Worm (Caenorhabditis elegans) whole organism, L4 larva: ENCODE data around the gene osg-1.

ENCODE experiments used
- D1046.2 ChIP-seq: fragments of 200-800 bp; sonication (Bioruptor generic); IDR thresholded peaks from 2 replicates; pipeline ENCODE4 v1.3.6; 2022; ENCODE audit warnings: missing genetic modification characterization, missing compliant biosample characterization
- F10B5.3 ChIP-seq: sonication (generic microtip); optimal IDR thresholded peaks from 2 replicates; lab custom pipeline; 2016; ENCODE audit warnings: mild to moderate bottlenecking, missing genetic modification characterization, missing compliant biosample characterization
- F37D6.2 ChIP-seq: sonication (generic microtip); optimal IDR thresholded peaks from 2 replicates; lab custom pipeline; 2016; ENCODE audit warnings: mild to moderate bottlenecking, missing genetic modification characterization, missing compliant biosample characterization
- R02D3.7 ChIP-seq: fragments of 150-350 bp; sonication (generic microtip); optimal IDR thresholded peaks from 3 replicates; lab custom pipeline; 2014; ENCODE audit warnings: missing biosample characterization, missing genetic modification characterization
- T20F7.1 ChIP-seq: fragments of 200-800 bp; sonication (Bioruptor generic); optimal IDR thresholded peaks from 2 replicates; lab custom pipeline; 2018; ENCODE audit warnings: mild to moderate bottlenecking, missing genetic modification characterization, missing compliant biosample characterization
- Y48G9A.11 ChIP-seq: fragments of 200-800 bp; sonication (Bioruptor generic); IDR thresholded peaks from 2 replicates; pipeline ENCODE4 v1.3.6; 2022; ENCODE audit warnings: missing genetic modification reagents, missing genetic modification characterization, missing compliant biosample characterization
- ZK337.2 ChIP-seq: fragments of 200-800 bp; sonication (Bioruptor generic); IDR thresholded peaks from 2 replicates; pipeline ENCODE4 v1.3.6; 2022; ENCODE audit warnings: missing genetic modification reagents, missing genetic modification characterization, missing compliant biosample characterization
- aha-1 ChIP-seq: fragments of 150-350 bp; peaks from one replicate; lab custom pipeline; 2014; ENCODE audit warnings: missing biosample characterization, missing genetic modification characterization
- aly-2 ChIP-seq: sonication (generic microtip); optimal IDR thresholded peaks from 2 replicates; lab custom pipeline; 2018; ENCODE audit warnings: missing biosample characterization, missing genetic modification characterization
- attf-4 ChIP-seq: sonication (generic microtip); optimal IDR thresholded peaks from 3 replicates; lab custom pipeline; 2017; ENCODE audit warnings: missing biosample characterization, missing genetic modification characterization
- ceh-28 ChIP-seq: fragments of 150-350 bp; optimal IDR thresholded peaks from 2 replicates; lab custom pipeline; 2014; ENCODE audit warnings: missing biosample characterization, missing genetic modification reagents, missing genetic modification characterization
- ceh-44 ChIP-seq: fragments of 200-800 bp; sonication (Bioruptor generic); IDR thresholded peaks from 2 replicates; pipeline ENCODE4 v1.3.6; 2022; ENCODE audit warnings: missing genetic modification reagents, missing genetic modification characterization, missing compliant biosample characterization
- ces-1 ChIP-seq: fragments of 150-350 bp; sonication (generic microtip); optimal IDR thresholded peaks from 4 replicates; lab custom pipeline; 2014; ENCODE audit warnings: missing biosample characterization, missing genetic modification reagents, missing genetic modification characterization
- cey-2 ChIP-seq: sonication (generic microtip); optimal IDR thresholded peaks from 3 replicates; lab custom pipeline; 2017; ENCODE audit warnings: missing genetic modification characterization, mild to moderate bottlenecking, missing compliant biosample characterization, antibody characterized with exemption, borderline replicate concordance; ENCODE audit not compliant: insufficient read depth
- ctbp-1 ChIP-seq: fragments of 200-800 bp; sonication (Bioruptor generic); IDR thresholded peaks from 2 replicates; pipeline ENCODE4 v1.3.6; 2022; ENCODE audit warnings: missing genetic modification reagents, missing genetic modification characterization, missing compliant biosample characterization
- daf-16 ChIP-seq, 3 experiments: sonication (generic microtip); optimal IDR thresholded peaks; 2 replicates each; lab custom pipeline; 2016 to 2017; ENCODE audit warnings: missing genetic modification characterization in 3 of 3, missing genetic modification reagents in 3 of 3, mild to moderate bottlenecking in 2 of 3, missing compliant biosample characterization in 2 of 3, missing biosample characterization in 1 of 3, moderate library complexity in 1 of 3
- daf-8 ChIP-seq: fragments of 200-800 bp; sonication (Bioruptor generic); IDR thresholded peaks from 2 replicates; pipeline ENCODE4 v1.3.6; 2022; ENCODE audit warnings: missing genetic modification characterization, missing compliant biosample characterization
- dmd-8 ChIP-seq: fragments of 200-800 bp; sonication (Bioruptor generic); IDR thresholded peaks from 2 replicates; pipeline ENCODE4 v1.3.6; 2022; ENCODE audit warnings: missing genetic modification characterization, missing compliant biosample characterization
- dpl-1 ChIP-seq: fragments of 150-350 bp; optimal IDR thresholded peaks from 2 replicates; lab custom pipeline; 2014; ENCODE audit warnings: missing biosample characterization, missing genetic modification reagents, missing genetic modification characterization
- hif-1 ChIP-seq, 2 experiments: sonication (generic microtip); optimal IDR thresholded peaks; 2 replicates each; lab custom pipeline; 2016 to 2017; ENCODE audit warnings: missing compliant biosample characterization in 2 of 2, missing genetic modification characterization in 2 of 2, missing genetic modification reagents in 2 of 2, missing genotype in 2 of 2, mild to moderate bottlenecking in 1 of 2
- hlh-11 ChIP-seq: fragments of 200-800 bp; sonication (Bioruptor generic); optimal IDR thresholded peaks from 2 replicates; lab custom pipeline; 2018; ENCODE audit warnings: mild to moderate bottlenecking, missing genetic modification characterization, missing compliant biosample characterization
- hlh-30 ChIP-seq: sonication (generic microtip); optimal IDR thresholded peaks from 2 replicates; lab custom pipeline; 2017; ENCODE audit warnings: antibody characterized with exemption, mild to moderate bottlenecking, missing genetic modification characterization, missing compliant biosample characterization; ENCODE audit not compliant: insufficient read depth
- lin-1 ChIP-seq: fragments of 200-800 bp; sonication (Bioruptor generic); IDR thresholded peaks from 2 replicates; pipeline ENCODE4 v1.3.6; 2022; ENCODE audit warnings: missing genetic modification reagents, missing genetic modification characterization, missing compliant biosample characterization
- lin-13 ChIP-seq: fragments of 150-350 bp; optimal IDR thresholded peaks from 2 replicates; lab custom pipeline; 2014; ENCODE audit warnings: missing biosample characterization, missing genetic modification reagents, missing genetic modification characterization
- lsy-2 ChIP-seq, 2 experiments: fragments of 150-350 bp in 1 of 2; sonication (generic microtip) in 1 of 2; optimal IDR thresholded peaks; 2 replicates each; lab custom pipeline; 2014 to 2017; ENCODE audit warnings: missing biosample characterization in 2 of 2, missing genetic modification characterization in 2 of 2
- madf-5 ChIP-seq, 2 experiments: fragments of 200-800 bp; sonication (Bioruptor generic); IDR thresholded peaks; 2 replicates each; pipeline ENCODE4 v1.3.6; 2022; ENCODE audit warnings: missing compliant biosample characterization in 2 of 2, missing genetic modification characterization in 2 of 2
- mep-1 ChIP-seq: fragments of 150-350 bp; sonication (generic microtip); optimal IDR thresholded peaks from 3 replicates; lab custom pipeline; 2014; ENCODE audit warnings: missing biosample characterization, missing genetic modification characterization
- mes-2 ChIP-seq: sonication (generic microtip); optimal IDR thresholded peaks from 2 replicates; lab custom pipeline; 2016; ENCODE audit warnings: missing genotype, mild to moderate bottlenecking, missing genetic modification characterization, missing compliant biosample characterization; ENCODE audit not compliant: poor library complexity, severe bottlenecking
- mxl-2 ChIP-seq: fragments of 200-800 bp; sonication (Bioruptor generic); conservative IDR thresholded peaks from 2 replicates; pipeline ENCODE4 v1.3.6; 2022; ENCODE audit warnings: missing genetic modification reagents, missing genetic modification characterization, missing compliant biosample characterization
- mxl-3 ChIP-seq: fragments of 200-800 bp; sonication (Bioruptor generic); optimal IDR thresholded peaks from 2 replicates; lab custom pipeline; 2018; ENCODE audit warnings: mild to moderate bottlenecking, missing genetic modification characterization, missing compliant biosample characterization
- nhr-10 ChIP-seq: fragments of 150-350 bp; optimal IDR thresholded peaks from 2 replicates; lab custom pipeline; 2014; ENCODE audit warnings: missing biosample characterization, missing genetic modification characterization
- nhr-42 ChIP-seq: fragments of 200-800 bp; sonication (Bioruptor generic); IDR thresholded peaks from 2 replicates; pipeline ENCODE4 v1.3.6; 2022; ENCODE audit warnings: missing genetic modification characterization, missing compliant biosample characterization
- pqm-1 ChIP-seq: sonication (generic microtip); optimal IDR thresholded peaks from 2 replicates; lab custom pipeline; 2017; ENCODE audit warnings: missing biosample characterization, missing genetic modification characterization
- snpc-4 ChIP-seq: fragments of 150-350 bp; optimal IDR thresholded peaks from 2 replicates; lab custom pipeline; 2014; ENCODE audit warnings: missing biosample characterization, missing genetic modification characterization
- tra-1 ChIP-seq: fragments of 200-800 bp; sonication (Bioruptor generic); IDR thresholded peaks from 2 replicates; pipeline ENCODE4 v1.3.6; 2022; ENCODE audit warnings: missing genetic modification reagents, missing genetic modification characterization, missing compliant biosample characterization
- vab-7 ChIP-seq: fragments of 200-800 bp; sonication (Bioruptor generic); IDR thresholded peaks from 2 replicates; pipeline ENCODE4 v1.3.6; 2022; ENCODE audit warnings: missing genetic modification reagents, missing genetic modification characterization, missing compliant biosample characterization
- zfp-2 ChIP-seq: sonication (generic microtip); optimal IDR thresholded peaks from 2 replicates; lab custom pipeline; 2016; ENCODE audit warnings: mild to moderate bottlenecking, missing genetic modification characterization, missing compliant biosample characterization
- ztf-7 ChIP-seq: fragments of 150-350 bp; optimal IDR thresholded peaks from 2 replicates; lab custom pipeline; 2014; ENCODE audit warnings: missing biosample characterization, missing genetic modification characterization

osg-1 gene

ce11 chrIII:5495168-5495567, 7.8 kb downstream of the osg-1 start, which contains the start of gene R02F2.8:
Gene R02F2.8, minus strand, starts transcription at chrIII:5495268.
- TF ChIP-seq mxl-2 (GFP tag; lab: Robert Waterston, UW) (no peak), vab-7 (GFP tag; lab: Robert Waterston, UW) (no peak), lin-13 (GFP tag; lab: Kevin White, UChicago) (no peak), nhr-10 (tag; lab: Kevin White, UChicago) (no peak), F37D6.2 (tag; lab: Kevin White, UChicago) (no peak), tra-1 (GFP tag; lab: Robert Waterston, UW) (no peak), dpl-1 (GFP tag; lab: Kevin White, UChicago) (no peak), hlh-11 (tag; lab: Kevin White, UChicago) (no peak), zfp-2 (tag; lab: Kevin White, UChicago) (no peak), hlh-30 (tag; lab: Kevin White, UChicago) (no peak), nhr-42 (no peak), mep-1 (tag; lab: Kevin White, UChicago) (no peak), ceh-28 (tag; lab: Kevin White, UChicago) (no peak), pqm-1 (tag; lab: Kevin White, UChicago) (no peak)

- TF ChIP-seq T20F7.1 (peak; percentile 96), aha-1 (tag; lab: Kevin White, UChicago) (no peak), lin-1 (GFP tag; lab: Robert Waterston, UW) (no peak), R02D3.7 (peak; percentile 75), aly-2 (tag; lab: Kevin White, UChicago) (no peak), mes-2 (tag; lab: Kevin White, UChicago) (peak; percentile 58), Y48G9A.11 (GFP tag; lab: Robert Waterston, UW) (peak; percentile 98), dpl-1 (GFP tag; lab: Kevin White, UChicago) (peak; percentile 92), ceh-44 (GFP tag; lab: Robert Waterston, UW) (no peak), cey-2 (tag; lab: Kevin White, UChicago) (no peak), pqm-1 (tag; lab: Kevin White, UChicago) (no peak)
These were observed 11.6 kb downstream of the osg-1 start, which contains the start of gene R02F2.9 for ce11 chrIII:5498973-5499372. Gene R02F2.9, plus strand, starts transcription at chrIII:5499190.

ce11 chrIII:5499942-5500341, 12.6 kb downstream of the osg-1 start:
- no peak for TF ChIP-seq mxl-3
- TF ChIP-seq snpc-4 (tag; lab: Kevin White, UChicago): no peak
- no peak for TF ChIP-seq ctbp-1 (GFP tag; lab: Robert Waterston, UW)
- TF ChIP-seq ceh-28 (tag; lab: Kevin White, UChicago): no peak
- TF ChIP-seq hlh-30 (tag; lab: Kevin White, UChicago): peak; percentile 24
- TF ChIP-seq F10B5.3: no peak
- TF ChIP-seq daf-8 (GFP tag; lab: Robert Waterston, UW): no peak
- TF ChIP-seq D1046.2 (GFP tag; lab: Robert Waterston, UW): no peak

- TF ChIP-seq mep-1 (tag; lab: Kevin White, UChicago) (no peak), ztf-7 (no peak), lsy-2 (tag; optimal IDR thresholded peaks at IDR 0.05; lab: Kevin White, UChicago) (no peak), dmd-8 (no peak), ces-1 (GFP tag; lab: Kevin White, UChicago) (no peak), lin-13 (GFP tag; lab: Kevin White, UChicago) (no peak), hif-1 (tag; optimal IDR thresholded peaks at IDR 0.05; lab: Kevin White, UChicago) (no peak), daf-16 (GFP tag; optimal IDR thresholded peaks at IDR 0.05; lab: Kevin White, UChicago) (no peak), daf-16 (tag; optimal IDR thresholded peaks at IDR 0.05; lab: Kevin White, UChicago) (no peak), mxl-2 (GFP tag; lab: Robert Waterston, UW) (no peak), ZK337.2 (GFP tag; lab: Robert Waterston, UW) (no peak), madf-5 (GFP tag; IDR thresholded peaks at IDR 0.05; lab: Robert Waterston, UW) (no peak), attf-4 (tag; lab: Kevin White, UChicago) (no peak)
These were observed 13.4 kb downstream of the osg-1 start for ce11 chrIII:5500732-5501131.
